Worm (Caenorhabditis elegans): Measurements from ENCODE around the gene gcy-12.

DNA sequence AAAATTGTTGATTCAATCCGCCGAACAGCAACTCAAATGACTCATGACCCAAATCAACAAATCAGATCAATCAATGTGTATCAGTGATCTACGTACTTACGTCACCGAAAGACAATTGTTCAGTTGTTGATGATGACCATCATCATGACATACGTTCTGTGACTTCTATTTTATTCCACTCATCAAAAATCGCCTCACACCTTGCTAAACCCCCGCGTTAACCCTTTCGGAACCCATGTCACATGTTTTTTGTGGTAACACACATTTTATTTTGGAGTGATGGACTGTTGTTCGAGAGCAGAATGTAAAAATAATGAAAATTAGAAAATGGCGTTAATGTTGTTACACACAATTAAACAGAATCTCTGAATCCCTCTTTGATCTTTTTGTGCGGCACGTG is 30.6 kb downstream of the gcy-12 start:
- TF ChIP-seq unc-62 (GFP tag; optimal IDR thresholded peaks at IDR 0.05) (no peak), nhr-25 (tag; optimal IDR thresholded peaks at IDR 0.05) (no peak), ama-1 (optimal IDR thresholded peaks at IDR 0.05) (no peak), nhr-11 (tag; optimal IDR thresholded peaks at IDR 0.05) (no peak), lin-39 (tag; optimal IDR thresholded peaks at IDR 0.05) (no peak), nhr-6 (tag; optimal IDR thresholded peaks at IDR 0.05) (no peak), unc-39 (tag; optimal IDR thresholded peaks at IDR 0.05) (no peak), elt-1 (tag; optimal IDR thresholded peaks at IDR 0.05) (no peak), mdl-1 (tag; optimal IDR thresholded peaks at IDR 0.05) (no peak), nhr-77 (tag; optimal IDR thresholded peaks at IDR 0.05) (no peak)
